Worm (Caenorhabditis elegans): ENCODE data around the gene glr-7.

glr-7 gene

ce11 chrX:2441163-2441562, 21.5 kb upstream of the glr-7 start:
- no peak for TF ChIP-seq fkh-10 (GFP tag; optimal IDR thresholded peaks at IDR 0.05)
- TF ChIP-seq pag-3 (tag; optimal IDR thresholded peaks at IDR 0.05; ENCODE audit: borderline replicate concordance), result no peak
- TF ChIP-seq pha-4 (tag; optimal IDR thresholded peaks at IDR 0.05), result no peak
- TF ChIP-seq nhr-11 (tag; optimal IDR thresholded peaks at IDR 0.05), result no peak

DNA sequence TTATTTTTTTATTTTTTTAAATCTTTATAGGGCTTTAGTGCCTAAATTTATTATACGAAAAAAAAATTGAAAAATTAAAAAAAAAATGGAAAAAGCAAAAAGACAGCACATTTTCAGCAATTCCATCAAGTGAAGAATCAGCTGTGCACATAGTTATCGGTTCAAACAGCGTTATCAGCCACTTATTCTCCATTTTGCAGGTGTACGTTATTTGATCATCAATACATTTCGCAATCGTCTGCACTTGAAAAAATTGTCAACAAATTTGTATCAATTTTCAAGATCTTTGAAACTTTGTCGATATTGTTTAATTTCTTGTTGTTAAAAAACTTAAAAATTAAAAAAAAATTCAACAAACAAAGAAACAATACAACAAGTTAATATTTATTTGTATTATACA, 20.1 kb upstream of the glr-7 start:
- TF ChIP-seq elt-2 (tag; optimal IDR thresholded peaks at IDR 0.05) (peak; percentile 38), ceh-14 (tag; optimal IDR thresholded peaks at IDR 0.05) (no peak)

- TF ChIP-seq nfya-1 (tag; optimal IDR thresholded peaks at IDR 0.05) (peak; percentile 3), unc-42 (tag; optimal IDR thresholded peaks at IDR 0.05) (no peak), ceh-48 (tag; optimal IDR thresholded peaks at IDR 0.05) (peak; percentile 72), ets-4 (tag; optimal IDR thresholded peaks at IDR 0.05) (no peak), ceh-31 (tag; optimal IDR thresholded peaks at IDR 0.05) (peak; percentile 3), pax-1 (tag; optimal IDR thresholded peaks at IDR 0.05) (no peak), hlh-30 (tag; optimal IDR thresholded peaks at IDR 0.05; ENCODE audit: insufficient read depth) (peak; percentile 44)
Measured at ce11 chrX:2439309-2439708, 19.6 kb upstream of the glr-7 start.

DNA sequence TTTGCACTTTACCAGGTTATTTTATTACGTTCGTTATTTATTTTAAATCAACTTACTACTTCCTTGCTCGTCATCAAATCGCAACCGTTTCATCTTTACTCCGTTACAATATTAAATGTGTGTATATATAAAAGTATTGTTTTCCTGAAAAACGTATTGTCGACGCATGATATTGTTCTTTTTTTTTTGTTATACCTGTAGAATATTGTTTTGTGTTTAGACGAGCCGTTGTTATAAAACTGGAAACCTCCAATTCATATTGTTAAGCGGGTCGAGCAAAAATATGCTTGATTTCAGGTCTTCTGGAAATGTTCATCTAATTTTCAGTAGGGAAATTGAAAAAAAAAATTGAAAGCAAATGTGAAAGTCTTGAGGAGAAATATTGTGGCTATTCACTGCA, 19.2 kb upstream of the glr-7 start, which contains the start of gene gid-2:
Gene gid-2, minus strand, starts transcription at position 101 of the 400 bp plus-strand sequence.
- TF ChIP-seq unc-86 (tag; optimal IDR thresholded peaks at IDR 0.05) (no peak), zip-5 (tag; optimal IDR thresholded peaks at IDR 0.05) (no peak), elt-2 (tag; optimal IDR thresholded peaks at IDR 0.05) (no peak), ama-1 (optimal IDR thresholded peaks at IDR 0.05) (no peak), K09A11.1 (tag; optimal IDR thresholded peaks at IDR 0.05; ENCODE audit: insufficient read depth) (no peak), pha-2 (tag; optimal IDR thresholded peaks at IDR 0.05) (no peak), T23F11.4 (GFP tag; optimal IDR thresholded peaks at IDR 0.05) (no peak), K02D7.2 (tag; optimal IDR thresholded peaks at IDR 0.05) (no peak), fkh-10 (GFP tag; optimal IDR thresholded peaks at IDR 0.05) (no peak), ceh-45 (GFP tag; IDR thresholded peaks at IDR 0.05) (no peak), lin-11 (tag; optimal IDR thresholded peaks at IDR 0.05) (no peak), C38D4.7 (GFP tag; optimal IDR thresholded peaks at IDR 0.05) (no peak), sox-4 (tag; optimal IDR thresholded peaks at IDR 0.05) (no peak), ttx-3 (tag; optimal IDR thresholded peaks at IDR 0.05) (no peak)

DNA sequence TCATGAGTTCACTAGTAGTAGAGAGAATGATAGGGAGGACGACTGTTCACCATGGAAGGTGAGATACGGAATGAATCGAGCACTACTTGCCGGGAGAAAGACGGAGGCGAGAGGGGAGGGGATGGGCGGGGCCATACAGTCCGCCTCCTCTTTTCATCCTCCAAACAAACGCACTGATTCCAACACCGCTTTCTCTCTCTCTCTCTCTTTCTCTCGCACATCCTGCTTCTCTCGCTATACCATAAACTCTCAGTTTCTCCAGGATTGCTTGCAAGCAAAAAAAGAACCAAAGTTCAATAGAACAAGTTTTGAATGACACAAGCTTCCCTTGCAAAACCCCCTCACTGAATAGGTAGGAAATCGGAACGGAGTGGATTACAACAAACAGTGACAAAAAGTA, 15.7 kb upstream of the glr-7 start:
- TF ChIP-seq unc-86 (tag; optimal IDR thresholded peaks at IDR 0.05), result no peak
- TF ChIP-seq ceh-45 (GFP tag; IDR thresholded peaks at IDR 0.05), result no peak
- TF ChIP-seq nhr-232 (tag; optimal IDR thresholded peaks at IDR 0.05), result no peak
- TF ChIP-seq ama-1 (optimal IDR thresholded peaks at IDR 0.05), result no peak
- TF ChIP-seq pqm-1 (tag; optimal IDR thresholded peaks at IDR 0.05), result no peak
- no peak for TF ChIP-seq ceh-22 (tag; optimal IDR thresholded peaks at IDR 0.05)
- TF ChIP-seq che-1 (tag; optimal IDR thresholded peaks at IDR 0.05), result no peak
- TF ChIP-seq sdc-2 (tag; optimal IDR thresholded peaks at IDR 0.05), result no peak
- TF ChIP-seq ceh-31 (tag; optimal IDR thresholded peaks at IDR 0.05), result no peak
- TF ChIP-seq ceh-18 (tag; optimal IDR thresholded peaks at IDR 0.05), result no peak

DNA sequence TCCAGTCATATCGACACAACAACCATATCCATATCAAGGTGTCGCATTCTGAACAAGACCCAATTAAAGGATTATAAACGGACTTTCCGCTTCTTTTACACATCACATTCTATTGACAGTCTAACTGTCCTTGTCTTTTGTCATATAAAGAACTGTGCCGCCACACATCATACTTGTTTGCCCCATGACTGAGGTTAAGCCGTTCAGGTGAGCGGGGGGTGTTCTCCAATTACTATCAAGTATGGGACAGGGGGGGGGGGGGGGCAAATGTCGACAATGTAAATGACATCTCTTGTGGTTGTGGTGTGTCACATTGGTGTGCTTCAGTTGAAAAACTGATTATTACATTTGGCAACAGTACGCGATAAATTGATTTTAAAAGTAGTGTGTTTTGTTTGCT, 14.1 kb upstream of the glr-7 start:
- TF ChIP-seq ceh-45 (GFP tag; IDR thresholded peaks at IDR 0.05), result no peak
- no peak for TF ChIP-seq ceh-34 (tag; optimal IDR thresholded peaks at IDR 0.05)
- TF ChIP-seq lim-6 (tag; optimal IDR thresholded peaks at IDR 0.05), result no peak
